Fruit fly (Drosophila melanogaster) whole organism: Measurements from ENCODE around the gene Gr5a.

Experiments used
- CG8478 ChIP-seq: fragments of >200 bp; optimal IDR thresholded peaks from 2 replicates; lab custom pipeline; 2018; ENCODE audit warnings: inconsistent platforms
- psq ChIP-seq: fragments of >200 bp; optimal IDR thresholded peaks from 2 replicates; lab custom pipeline; 2017

- TF ChIP-seq psq (lab: Kevin White, UChicago) (no peak), CG8478 (lab: Kevin White, UChicago) (no peak)
Observed at dm6 chrX:5648437-5648959, 31.9 kb upstream of the Gr5a start, which contains the start of gene OtopLa.
